Worm (Caenorhabditis elegans) whole organism, late embryonic: ENCODE data around the gene ugtp-1.

Experiments used
- C08G9.2 ChIP-seq: sonication (generic microtip); optimal IDR thresholded peaks from 2 replicates; lab custom pipeline; 2016; ENCODE audit warnings: mild to moderate bottlenecking, missing genetic modification characterization, moderate library complexity, missing compliant biosample characterization
- F13H6.1 ChIP-seq: sonication (generic microtip); optimal IDR thresholded peaks from 2 replicates; lab custom pipeline; 2016; ENCODE audit warnings: missing genetic modification characterization, missing compliant biosample characterization
- K02D7.2 ChIP-seq: sonication (generic microtip); optimal IDR thresholded peaks from 2 replicates; lab custom pipeline; 2017; ENCODE audit warnings: mild to moderate bottlenecking, missing genetic modification characterization, missing compliant biosample characterization
- K09A11.1 ChIP-seq: sonication (generic microtip); optimal IDR thresholded peaks from 2 replicates; lab custom pipeline; 2017; ENCODE audit warnings: antibody characterized with exemption, mild to moderate bottlenecking, missing genetic modification characterization, missing compliant biosample characterization; ENCODE audit not compliant: insufficient read depth
- Y22D7AL.16 ChIP-seq: sonication (generic microtip); optimal IDR thresholded peaks from 2 replicates; lab custom pipeline; 2016; ENCODE audit warnings: missing genetic modification characterization, missing compliant biosample characterization
- ama-1 ChIP-seq: fragments of 150-350 bp; optimal IDR thresholded peaks from 2 replicates; lab custom pipeline; 2014
- ceh-14 ChIP-seq: sonication (generic microtip); optimal IDR thresholded peaks from 2 replicates; lab custom pipeline; 2016; ENCODE audit warnings: missing genotype, missing genetic modification characterization, missing compliant biosample characterization
- ceh-22 ChIP-seq: sonication (generic microtip); optimal IDR thresholded peaks from 2 replicates; lab custom pipeline; 2017; ENCODE audit warnings: missing biosample characterization, missing genetic modification characterization
- ceh-30 ChIP-seq: fragments of 150-350 bp; optimal IDR thresholded peaks from 2 replicates; lab custom pipeline; 2014; ENCODE audit warnings: missing biosample characterization, missing genetic modification characterization
- ceh-34 ChIP-seq: sonication (generic microtip); optimal IDR thresholded peaks from 2 replicates; lab custom pipeline; 2016; ENCODE audit warnings: mild to moderate bottlenecking, missing genetic modification characterization, missing compliant biosample characterization
- ceh-45 ChIP-seq: fragments of 200-800 bp; sonication (Bioruptor generic); IDR thresholded peaks from 2 replicates; pipeline ENCODE4 v1.3.6; 2022; ENCODE audit warnings: missing genetic modification reagents, missing genetic modification characterization, missing compliant biosample characterization
- ceh-48 ChIP-seq: sonication (generic microtip); optimal IDR thresholded peaks from 2 replicates; lab custom pipeline; 2016; ENCODE audit warnings: missing genetic modification characterization, inconsistent platforms, missing compliant biosample characterization
- ceh-6 ChIP-seq: fragments of 200-800 bp; sonication (Bioruptor generic); optimal IDR thresholded peaks from 2 replicates; lab custom pipeline; 2018; ENCODE audit warnings: mild to moderate bottlenecking, missing genetic modification characterization, missing compliant biosample characterization
- ceh-9 ChIP-seq: sonication (generic microtip); optimal IDR thresholded peaks from 2 replicates; lab custom pipeline; 2016; ENCODE audit warnings: mild to moderate bottlenecking, missing genetic modification characterization, inconsistent platforms, missing compliant biosample characterization
- che-1 ChIP-seq: sonication (generic microtip); optimal IDR thresholded peaks from 2 replicates; lab custom pipeline; 2016; ENCODE audit warnings: mild to moderate bottlenecking, missing genetic modification characterization, missing compliant biosample characterization
- elt-4 ChIP-seq: sonication (generic microtip); optimal IDR thresholded peaks from 2 replicates; lab custom pipeline; 2016; ENCODE audit warnings: missing genetic modification characterization, missing compliant biosample characterization
- ets-4 ChIP-seq: sonication (generic microtip); optimal IDR thresholded peaks from 2 replicates; lab custom pipeline; 2016; ENCODE audit warnings: missing genetic modification characterization, missing compliant biosample characterization
- eyg-1 ChIP-seq: sonication (generic microtip); optimal IDR thresholded peaks from 2 replicates; lab custom pipeline; 2016; ENCODE audit warnings: missing genotype, missing genetic modification characterization, missing compliant biosample characterization
- fkh-6 ChIP-seq: sonication (generic microtip); optimal IDR thresholded peaks from 2 replicates; lab custom pipeline; 2016; ENCODE audit warnings: missing genetic modification characterization, missing compliant biosample characterization
- hlh-13 ChIP-seq: fragments of 200-800 bp; sonication (Bioruptor generic); optimal IDR thresholded peaks from 2 replicates; lab custom pipeline; 2018; ENCODE audit warnings: mild to moderate bottlenecking, missing genetic modification characterization, missing compliant biosample characterization
- hlh-15 ChIP-seq: sonication (generic microtip); optimal IDR thresholded peaks from 2 replicates; lab custom pipeline; 2016; ENCODE audit warnings: missing genetic modification characterization, missing compliant biosample characterization
- hlh-30 ChIP-seq: sonication (generic microtip); optimal IDR thresholded peaks from 2 replicates; lab custom pipeline; 2017; ENCODE audit warnings: antibody characterized with exemption, missing genetic modification characterization, missing compliant biosample characterization; ENCODE audit not compliant: insufficient read depth
- madf-2 ChIP-seq: sonication (generic microtip); optimal IDR thresholded peaks from 2 replicates; lab custom pipeline; 2017; ENCODE audit warnings: missing genetic modification characterization, missing compliant biosample characterization
- nhr-11 ChIP-seq: fragments of 150-350 bp; optimal IDR thresholded peaks from 2 replicates; lab custom pipeline; 2014; ENCODE audit warnings: missing biosample characterization, missing genetic modification characterization
- nhr-232 ChIP-seq: sonication (generic microtip); optimal IDR thresholded peaks from 2 replicates; lab custom pipeline; 2016; ENCODE audit warnings: missing genetic modification characterization, missing compliant biosample characterization
- npax-4 ChIP-seq: sonication (generic microtip); optimal IDR thresholded peaks from 2 replicates; lab custom pipeline; 2016; ENCODE audit warnings: missing genetic modification characterization, missing compliant biosample characterization
- pha-2 ChIP-seq: sonication (generic microtip); optimal IDR thresholded peaks from 2 replicates; lab custom pipeline; 2017; ENCODE audit warnings: mild to moderate bottlenecking, missing genetic modification characterization, missing compliant biosample characterization
- pha-4 ChIP-seq: fragments of 150-350 bp; optimal IDR thresholded peaks from 2 replicates; lab custom pipeline; 2018; ENCODE audit warnings: missing biosample characterization, missing genetic modification reagents, missing genetic modification characterization
- pqm-1 ChIP-seq: sonication (generic microtip); optimal IDR thresholded peaks from 2 replicates; lab custom pipeline; 2016; ENCODE audit warnings: missing genetic modification characterization, missing compliant biosample characterization
- ref-2 ChIP-seq: sonication (generic microtip); optimal IDR thresholded peaks from 2 replicates; lab custom pipeline; 2016; ENCODE audit warnings: missing genetic modification characterization, missing compliant biosample characterization
- sox-4 ChIP-seq: sonication (generic microtip); optimal IDR thresholded peaks from 2 replicates; lab custom pipeline; 2017; ENCODE audit warnings: mild to moderate bottlenecking, missing genetic modification characterization, inconsistent platforms, missing compliant biosample characterization
- tbx-2 ChIP-seq: sonication (generic microtip); optimal IDR thresholded peaks from 2 replicates; lab custom pipeline; 2016; ENCODE audit warnings: missing genetic modification characterization, missing compliant biosample characterization
- unc-42 ChIP-seq: sonication (generic microtip); optimal IDR thresholded peaks from 2 replicates; lab custom pipeline; 2016; ENCODE audit warnings: missing genotype, missing genetic modification characterization, missing compliant biosample characterization
- unc-55 ChIP-seq: sonication (generic microtip); optimal IDR thresholded peaks from 2 replicates; lab custom pipeline; 2017; ENCODE audit warnings: missing biosample characterization, missing genetic modification reagents, missing genetic modification characterization
- zip-5 ChIP-seq: sonication (generic microtip); optimal IDR thresholded peaks from 2 replicates; lab custom pipeline; 2016; ENCODE audit warnings: missing genetic modification characterization, missing compliant biosample characterization
- ztf-16 ChIP-seq: sonication (generic microtip); optimal IDR thresholded peaks from 2 replicates; lab custom pipeline; 2017; ENCODE audit warnings: missing genetic modification characterization, missing compliant biosample characterization

ugtp-1 gene

DNA sequence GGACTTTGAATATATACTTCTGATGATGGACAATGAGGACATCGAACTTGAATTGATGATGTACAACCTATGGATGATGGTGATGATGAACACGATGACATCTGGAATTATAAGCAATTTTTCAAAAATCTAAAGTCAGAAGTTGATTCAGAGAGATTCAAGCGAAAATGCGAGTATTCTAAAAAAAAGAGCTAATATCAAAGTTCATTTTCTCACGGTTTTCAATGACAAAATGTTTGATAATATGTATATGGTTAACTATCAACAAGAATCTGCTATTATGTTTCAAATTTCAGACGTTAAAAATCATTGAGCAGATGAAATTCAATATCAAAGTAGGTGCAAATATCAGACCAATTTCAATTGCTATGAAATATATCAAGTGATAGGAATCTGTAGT is 29.4 kb upstream of the ugtp-1 start, which contains the start of gene K02D10.4:
K02D10.4 (minus strand) TSS at position 101 of the 400 bp plus-strand sequence.
- TF ChIP-seq elt-4: no peak
- no peak for TF ChIP-seq K09A11.1 (tag; lab: Kevin White, UChicago)
- TF ChIP-seq hlh-15 (tag; lab: Kevin White, UChicago): no peak
- TF ChIP-seq ceh-48 (tag; lab: Kevin White, UChicago): no peak
- TF ChIP-seq ceh-34 (tag; lab: Kevin White, UChicago): no peak
- TF ChIP-seq pha-2 (tag; lab: Kevin White, UChicago): no peak
- TF ChIP-seq npax-4 (tag; lab: Kevin White, UChicago): no peak
- no peak for TF ChIP-seq nhr-232
- no peak for TF ChIP-seq unc-42 (tag; lab: Kevin White, UChicago)

DNA sequence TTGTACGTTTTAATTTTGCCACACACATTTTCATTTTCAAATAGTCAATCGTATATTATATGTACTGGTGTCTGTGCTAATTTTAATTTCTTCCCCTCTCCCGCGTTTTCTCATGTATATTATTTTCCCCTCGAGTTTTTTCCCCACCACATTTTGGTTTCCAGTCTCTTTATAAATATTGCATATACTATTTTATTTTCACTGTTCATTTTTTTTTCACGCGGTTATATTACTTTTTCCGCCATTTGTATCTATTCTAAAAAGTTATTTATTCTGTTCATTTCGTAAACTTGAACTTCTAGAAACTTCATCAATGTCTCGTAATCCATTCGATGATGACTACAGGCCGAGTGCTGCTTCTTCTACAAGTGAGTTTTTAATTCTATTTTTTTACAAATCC is 25.4 kb upstream of the ugtp-1 start, which contains the start of gene snap-29:
snap-29 (plus strand) TSS at position 301 of the 400 bp plus-strand sequence.
- no peak for TF ChIP-seq unc-55 (GFP tag; lab: Kevin White, UChicago)
- no peak for TF ChIP-seq ceh-22
- peak; percentile 41 for TF ChIP-seq nhr-11 (tag; lab: Kevin White, UChicago)

DNA sequence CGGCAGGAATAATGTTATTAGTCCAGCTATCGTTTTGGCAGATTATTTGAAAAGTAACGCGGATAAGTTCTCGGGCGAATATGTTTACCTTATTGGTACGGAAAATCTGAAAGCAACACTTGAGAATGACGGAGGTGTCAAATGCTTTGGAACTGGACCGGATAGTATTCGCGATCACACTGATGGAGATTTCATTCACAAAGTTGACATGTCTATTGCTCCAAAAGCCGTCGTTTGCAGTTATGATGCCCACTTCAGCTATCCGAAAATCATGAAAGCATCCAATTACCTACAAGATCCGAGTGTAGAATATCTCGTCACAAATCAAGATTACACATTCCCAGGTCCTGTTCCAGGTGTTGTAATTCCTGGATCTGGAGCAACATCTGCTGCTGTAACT is 22.9 kb upstream of the ugtp-1 start:
- TF ChIP-seq fkh-6 (tag; lab: Kevin White, UChicago): no peak
- TF ChIP-seq ceh-30 (tag; lab: Kevin White, UChicago): no peak

DNA sequence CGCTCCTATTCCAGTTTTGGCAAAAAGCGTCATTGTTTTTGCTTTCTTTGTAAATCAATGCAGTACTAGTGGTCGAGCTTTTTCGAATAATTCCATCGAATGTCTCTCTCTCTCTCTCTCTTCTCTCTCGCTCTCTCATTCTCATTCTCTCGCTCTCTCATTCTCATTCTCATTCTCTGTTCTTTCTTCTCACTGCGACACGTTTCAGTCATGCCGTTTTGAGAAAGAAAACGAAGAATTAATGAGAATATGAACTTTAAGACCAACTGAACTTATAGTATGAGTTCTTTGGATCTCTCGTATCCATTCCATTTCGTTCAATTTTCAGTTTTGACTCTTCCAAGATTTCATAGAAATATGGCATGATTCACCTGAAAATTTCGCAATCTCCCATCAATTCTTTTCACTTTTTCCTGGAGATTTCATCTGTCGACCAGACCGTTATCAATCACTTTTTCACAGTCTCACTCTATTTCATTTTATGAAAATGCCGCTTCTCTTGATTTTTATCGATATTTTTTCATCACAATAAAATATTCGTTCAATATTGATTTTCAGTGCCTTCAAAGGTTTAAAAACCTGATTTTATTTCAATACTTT is 22.0 kb upstream of the ugtp-1 start:
- TF ChIP-seq eyg-1 (tag; lab: Kevin White, UChicago) (no peak), Y22D7AL.16 (tag; lab: Kevin White, UChicago) (no peak), K02D7.2 (tag; lab: Kevin White, UChicago) (no peak), madf-2 (tag; lab: Kevin White, UChicago) (no peak), ets-4 (tag; lab: Kevin White, UChicago) (no peak), zip-5 (tag; lab: Kevin White, UChicago) (no peak), che-1 (tag; lab: Kevin White, UChicago) (no peak), pqm-1 (tag; lab: Kevin White, UChicago) (no peak), hlh-30 (tag; lab: Kevin White, UChicago) (no peak), ceh-14 (tag; lab: Kevin White, UChicago) (no peak), unc-55 (GFP tag; lab: Kevin White, UChicago) (no peak)
- TF ChIP-seq, all 69 proteins: peak for 0

DNA sequence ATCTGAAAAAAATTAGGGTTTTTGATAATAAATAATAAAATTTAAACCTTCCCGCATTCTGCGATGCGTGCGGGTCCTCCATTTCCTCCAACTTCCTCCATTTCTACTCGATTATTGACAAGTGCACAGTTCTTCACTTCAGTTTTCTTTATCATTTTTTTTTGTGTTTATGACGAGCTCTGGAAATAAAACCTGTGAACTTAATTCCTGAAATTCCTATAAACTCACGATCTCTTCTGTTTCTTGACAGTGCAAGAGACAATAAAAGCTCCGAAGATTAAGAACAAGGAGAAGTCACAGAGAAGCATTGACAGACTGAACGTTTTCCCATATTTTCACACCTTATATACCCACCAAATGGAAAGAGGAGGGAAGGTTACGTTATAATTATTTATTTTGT is 21.3 kb upstream of the ugtp-1 start, which contains the start of gene K02D10.3:
K02D10.3 (minus strand) TSS at position 101 of the 400 bp plus-strand sequence.
- TF ChIP-seq ceh-45 (no peak), hlh-30 (tag; lab: Kevin White, UChicago) (no peak), hlh-13 (GFP tag; lab: Kevin White, UChicago) (no peak), ceh-30 (tag; lab: Kevin White, UChicago) (no peak), F13H6.1 (tag; lab: Kevin White, UChicago) (no peak), sox-4 (tag; lab: Kevin White, UChicago) (no peak), eyg-1 (tag; lab: Kevin White, UChicago) (no peak), C08G9.2 (tag; lab: Kevin White, UChicago) (no peak), pha-4 (tag; lab: Kevin White, UChicago) (no peak), nhr-232 (no peak), ztf-16 (tag; lab: Kevin White, UChicago) (no peak), ref-2 (no peak)

DNA sequence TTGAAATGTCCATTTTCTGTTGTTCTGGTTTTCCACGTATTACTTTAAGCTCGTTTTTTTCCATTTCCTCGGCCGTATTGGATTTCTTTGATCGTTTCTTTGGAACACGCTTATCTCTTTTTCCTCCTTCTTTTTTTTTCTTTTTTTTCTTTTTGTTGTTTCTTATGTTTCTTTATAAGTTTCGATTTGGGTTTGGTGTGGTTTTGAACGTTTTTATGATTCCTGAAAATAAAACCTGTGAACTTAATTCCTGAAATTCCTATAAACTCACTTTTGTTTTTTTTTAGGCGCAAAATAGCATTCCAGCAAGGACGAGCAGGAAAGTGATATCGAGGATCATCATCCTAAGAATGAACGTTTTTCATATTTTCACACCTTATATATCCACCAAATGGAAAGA is 20.7 kb upstream of the ugtp-1 start, which contains the start of gene K02D10.2:
K02D10.2 (minus strand) TSS at position 101 of the 400 bp plus-strand sequence.
- TF ChIP-seq madf-2 (tag; lab: Kevin White, UChicago) (no peak), C08G9.2 (tag; lab: Kevin White, UChicago) (no peak), ceh-9 (no peak), fkh-6 (tag; lab: Kevin White, UChicago) (no peak), ama-1 (lab: Kevin White, UChicago) (no peak), tbx-2 (tag; lab: Kevin White, UChicago) (no peak), ceh-6 (no peak)
